ENCODE assay signal across 5 fruit fly cellular contexts in the genomic region with DNA sequence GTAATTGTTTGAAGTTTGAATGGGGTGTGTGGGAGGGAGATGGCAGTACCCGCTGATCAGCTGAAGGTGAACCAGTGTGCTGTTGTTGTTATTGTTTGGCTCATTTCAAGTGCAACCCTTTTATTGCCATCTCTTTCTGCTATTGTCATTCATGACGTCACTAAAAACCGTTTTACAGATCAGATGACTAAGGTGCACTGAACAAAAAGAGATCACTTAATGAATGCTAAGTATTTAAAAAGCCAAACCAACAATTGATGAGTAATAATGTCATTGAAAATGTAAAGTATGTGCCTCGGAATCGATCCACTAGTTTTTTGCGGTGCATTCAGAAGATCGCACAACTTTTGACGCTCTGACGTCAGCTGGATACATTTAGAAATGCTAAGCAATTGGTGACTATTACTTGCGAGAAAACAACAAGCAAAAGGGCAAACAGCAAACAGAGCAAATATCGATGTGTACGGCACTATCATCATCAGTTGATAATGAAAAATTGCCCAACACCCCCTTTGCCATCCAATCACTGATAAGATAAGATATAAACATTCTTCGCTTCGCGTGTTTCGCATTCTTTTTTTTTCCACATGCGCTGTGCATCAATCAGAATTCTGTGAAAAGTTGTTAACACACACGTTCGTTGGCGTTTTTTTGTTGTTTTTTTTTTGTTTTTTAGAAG.
TF ChIP-seq lines count a peak whose summit lies in the region.

No protein-coding gene starts in this region.

- no peak for TF ChIP-seq CTCF in whole organism, embryonic (GFP tag; optimal IDR thresholded peaks at IDR 0.05; lab: Kevin White, UChicago)

TF ChIP-seq in whole organism, adult, 20 proteins besides CTCF, POLR2A, EP300 and RAD21 (continues in another document):
- TF ChIP-seq toe (GFP tag; optimal IDR thresholded peaks at IDR 0.05; lab: Kevin White, UChicago) (peak; percentile 10), Clk (GFP tag; optimal IDR thresholded peaks at IDR 0.05; lab: Kevin White, UChicago) (peak; percentile 44), CG12768 (GFP tag; optimal IDR thresholded peaks at IDR 0.05; lab: Kevin White, UChicago) (no peak), pad (GFP tag; optimal IDR thresholded peaks at IDR 0.05; lab: Kevin White, UChicago) (peak; percentile 32), CG1620 (GFP tag; optimal IDR thresholded peaks at IDR 0.05; lab: Kevin White, UChicago) (peak; percentile 25), CG14711 (tag; optimal IDR thresholded peaks at IDR 0.05; lab: Kevin White, UChicago) (peak; percentile 71), Mnt (GFP tag; optimal IDR thresholded peaks at IDR 0.05; lab: Kevin White, UChicago) (peak; percentile 14), bab1 (GFP tag; optimal IDR thresholded peaks at IDR 0.05; lab: Kevin White, UChicago) (peak; percentile 67), Crg-1 (GFP tag; optimal IDR thresholded peaks at IDR 0.05; lab: Kevin White, UChicago) (no peak), ovo (GFP tag; optimal IDR thresholded peaks at IDR 0.05; lab: Kevin White, UChicago) (peak; percentile 26), CG7045 (GFP tag; optimal IDR thresholded peaks at IDR 0.05; lab: Kevin White, UChicago) (no peak), CG11617 (GFP tag; optimal IDR thresholded peaks at IDR 0.05; lab: Kevin White, UChicago) (peak; percentile 52), CG33017 (tag; optimal IDR thresholded peaks at IDR 0.05; lab: Kevin White, UChicago) (peak; percentile 71), Hr96 (GFP tag; optimal IDR thresholded peaks at IDR 0.05; lab: Kevin White, UChicago) (no peak), tj (GFP tag; optimal IDR thresholded peaks at IDR 0.05; lab: Kevin White, UChicago) (peak; percentile 35), CG5204 (GFP tag; optimal IDR thresholded peaks at IDR 0.05; lab: Kevin White, UChicago) (peak; percentile 43)

TF ChIP-seq in whole organism, embryonic, 481 proteins besides CTCF, POLR2A, EP300 and RAD21 (continues in another document):
- TF ChIP-seq pita (GFP tag; optimal IDR thresholded peaks at IDR 0.05; lab: Kevin White, UChicago) (no peak), Bteb2 (GFP tag; optimal IDR thresholded peaks at IDR 0.05; lab: Kevin White, UChicago) (peak; percentile 14), lilli (GFP tag; optimal IDR thresholded peaks at IDR 0.05; lab: Kevin White, UChicago) (peak; percentile 19), CG2202 (tag; optimal IDR thresholded peaks at IDR 0.05; lab: Kevin White, UChicago) (no peak), ash1 (GFP tag; optimal IDR thresholded peaks at IDR 0.05; lab: Kevin White, UChicago) (no peak), CG11247 (GFP tag; IDR thresholded peaks at IDR 0.05; lab: Robert Waterston, UW) (no peak), schlank (tag; optimal IDR thresholded peaks at IDR 0.05; lab: Kevin White, UChicago) (no peak), ttk (GFP tag; IDR thresholded peaks at IDR 0.05; lab: Robert Waterston, UW) (no peak), CG12769 (tag; optimal IDR thresholded peaks at IDR 0.05; lab: Kevin White, UChicago) (peak; percentile 50), phol (tag; optimal IDR thresholded peaks at IDR 0.05; lab: Kevin White, UChicago) (peak; percentile 4), Poxn (GFP tag; IDR thresholded peaks at IDR 0.05; lab: Robert Waterston, UW) (no peak), CG6791 (GFP tag; IDR thresholded peaks at IDR 0.05; lab: Robert Waterston, UW; ENCODE audit: partially characterized antibody) (no peak), da (GFP tag; optimal IDR thresholded peaks at IDR 0.05; lab: Kevin White, UChicago) (no peak), al (GFP tag; IDR thresholded peaks at IDR 0.05; lab: Robert Waterston, UW) (peak; percentile 37; the same call in 1 of the 2 replicates), gce (GFP tag; IDR thresholded peaks at IDR 0.05; lab: Robert Waterston, UW) (no peak), Tbp (GFP tag; optimal IDR thresholded peaks at IDR 0.05; lab: Kevin White, UChicago) (no peak), Nf-YC (tag; optimal IDR thresholded peaks at IDR 0.05; lab: Kevin White, UChicago) (no peak)

TF ChIP-seq in whole organism, prepupa, 60 proteins besides CTCF, POLR2A, EP300 and RAD21 (continues in another document):
- TF ChIP-seq Gug (GFP tag; IDR thresholded peaks at IDR 0.05; lab: Robert Waterston, UW) (peak; percentile 31; the same call in 1 of the 2 replicates), CG11902 (GFP tag; optimal IDR thresholded peaks at IDR 0.05; lab: Kevin White, UChicago) (peak; percentile 32), spab (GFP tag; optimal IDR thresholded peaks at IDR 0.05; lab: Kevin White, UChicago) (no peak), CG8119 (GFP tag; IDR thresholded peaks at IDR 0.05; lab: Robert Waterston, UW) (no peak; the same call in 2 of the 3 replicates), esn (GFP tag; optimal IDR thresholded peaks at IDR 0.05; lab: Kevin White, UChicago) (peak; percentile 75), svp (GFP tag; lab: Kevin White, UChicago) (peak; percentile 74), CG4318 (GFP tag; optimal IDR thresholded peaks at IDR 0.05; lab: Kevin White, UChicago) (no peak), dac (GFP tag; optimal IDR thresholded peaks at IDR 0.05; lab: Kevin White, UChicago) (no peak), fd85E (GFP tag; optimal IDR thresholded peaks at IDR 0.05; lab: Kevin White, UChicago) (no peak), eg (GFP tag; IDR thresholded peaks at IDR 0.05; lab: Robert Waterston, UW) (peak; percentile 66; the same call in 2 of the 3 replicates), CG11762 (GFP tag; optimal IDR thresholded peaks at IDR 0.05; lab: Kevin White, UChicago; ENCODE audit: insufficient read depth) (peak; percentile 29), Ets21C (GFP tag; optimal IDR thresholded peaks at IDR 0.05; lab: Kevin White, UChicago) (no peak), CG3032 (tag; optimal IDR thresholded peaks at IDR 0.05; lab: Kevin White, UChicago) (peak; percentile 28), CG6792 (GFP tag; optimal IDR thresholded peaks at IDR 0.05; lab: Kevin White, UChicago) (peak; percentile 54), topi (GFP tag; optimal IDR thresholded peaks at IDR 0.05; lab: Kevin White, UChicago) (peak; percentile 67), vri (GFP tag; optimal IDR thresholded peaks at IDR 0.05; lab: Kevin White, UChicago) (peak; percentile 47), CG32006 (GFP tag; optimal IDR thresholded peaks at IDR 0.05; lab: Kevin White, UChicago) (peak; percentile 49)

TF ChIP-seq in whole organism, pupa, 21 proteins besides CTCF, POLR2A, EP300 and RAD21 (continues in another document):
- TF ChIP-seq CG15710 (tag; optimal IDR thresholded peaks at IDR 0.05; lab: Kevin White, UChicago) (peak; percentile 21), D1 (tag; optimal IDR thresholded peaks at IDR 0.05; lab: Kevin White, UChicago) (no peak), Ets98B (GFP tag; IDR thresholded peaks at IDR 0.05; lab: Robert Waterston, UW) (peak; percentile 31; the same call in 1 of the 2 replicates), Pif1B (GFP tag; optimal IDR thresholded peaks at IDR 0.05; lab: Kevin White, UChicago) (peak; percentile 58), CG34367 (tag; optimal IDR thresholded peaks at IDR 0.05; lab: Kevin White, UChicago) (peak; percentile 33), CG8159 (tag; optimal IDR thresholded peaks at IDR 0.05; lab: Kevin White, UChicago) (peak; percentile 58), EcR (GFP tag; optimal IDR thresholded peaks at IDR 0.05; lab: Kevin White, UChicago) (no peak), CG10348 (GFP tag; IDR thresholded peaks at IDR 0.05; lab: Robert Waterston, UW) (no peak), fd96Ca (GFP tag; IDR thresholded peaks at IDR 0.05; lab: Robert Waterston, UW) (peak; percentile 48; the same call in 2 of the 3 replicates), CG4496 (GFP tag; IDR thresholded peaks at IDR 0.05; lab: Robert Waterston, UW) (peak; percentile 30; the same call in 1 of the 3 replicates), Snoo (tag; optimal IDR thresholded peaks at IDR 0.05; lab: Kevin White, UChicago) (peak; percentile 46), CG12605 (GFP tag; IDR thresholded peaks at IDR 0.05; lab: Robert Waterston, UW) (peak; percentile 25), CG9948 (tag; optimal IDR thresholded peaks at IDR 0.05; lab: Kevin White, UChicago) (peak; percentile 29), CG32121 (GFP tag; IDR thresholded peaks at IDR 0.05; lab: Robert Waterston, UW) (no peak), gl (tag; optimal IDR thresholded peaks at IDR 0.05; lab: Kevin White, UChicago) (no peak), CG17806 (tag; optimal IDR thresholded peaks at IDR 0.05; lab: Kevin White, UChicago) (peak; percentile 45), rn (GFP tag; IDR thresholded peaks at IDR 0.05; lab: Robert Waterston, UW) (0 out of 2 replicates have a peak, but pooled peaks have one; percentile 4), CG8301 (tag; optimal IDR thresholded peaks at IDR 0.05; lab: Kevin White, UChicago) (peak; percentile 48), CG13204 (GFP tag; optimal IDR thresholded peaks at IDR 0.05; lab: Kevin White, UChicago) (no peak)

TF ChIP-seq in whole organism, wandering third instar larva, 38 proteins besides CTCF, POLR2A, EP300 and RAD21:
- TF ChIP-seq tai (GFP tag; optimal IDR thresholded peaks at IDR 0.05; lab: Kevin White, UChicago) (peak; percentile 9), Jra (GFP tag; optimal IDR thresholded peaks at IDR 0.05; lab: Kevin White, UChicago) (peak; percentile 64), jim (GFP tag; optimal IDR thresholded peaks at IDR 0.05; lab: Kevin White, UChicago) (no peak), Hnf4 (GFP tag; optimal IDR thresholded peaks at IDR 0.05; lab: Kevin White, UChicago) (peak; percentile 0), sage (GFP tag; optimal IDR thresholded peaks at IDR 0.05; lab: Kevin White, UChicago) (no peak), Sp1 (GFP tag; optimal IDR thresholded peaks at IDR 0.05; lab: Kevin White, UChicago) (peak; percentile 16), CG32264 (GFP tag; optimal IDR thresholded peaks at IDR 0.05; lab: Kevin White, UChicago) (no peak), Vsx2 (GFP tag; optimal IDR thresholded peaks at IDR 0.05; lab: Kevin White, UChicago; ENCODE audit: partially characterized antibody) (no peak), Rel (GFP tag; optimal IDR thresholded peaks at IDR 0.05; lab: Kevin White, UChicago) (no peak), Rel (tag; optimal IDR thresholded peaks at IDR 0.05; lab: Kevin White, UChicago) (no peak), HLH106 (tag; optimal IDR thresholded peaks at IDR 0.05; lab: Kevin White, UChicago) (peak; percentile 48), ey (GFP tag; optimal IDR thresholded peaks at IDR 0.05; lab: Kevin White, UChicago) (peak; percentile 50), usp (GFP tag; optimal IDR thresholded peaks at IDR 0.05; lab: Kevin White, UChicago) (no peak), woc (GFP tag; optimal IDR thresholded peaks at IDR 0.05; lab: Kevin White, UChicago) (peak; percentile 22), h (GFP tag; optimal IDR thresholded peaks at IDR 0.05; lab: Kevin White, UChicago) (peak; percentile 55), rgr (GFP tag; optimal IDR thresholded peaks at IDR 0.05; lab: Kevin White, UChicago) (peak; percentile 68), OdsH (GFP tag; optimal IDR thresholded peaks at IDR 0.05; lab: Kevin White, UChicago) (peak; percentile 21), dmrt93B (GFP tag; optimal IDR thresholded peaks at IDR 0.05; lab: Kevin White, UChicago) (no peak), br (GFP tag; optimal IDR thresholded peaks at IDR 0.05; lab: Kevin White, UChicago) (peak; percentile 18), foxo (GFP tag; optimal IDR thresholded peaks at IDR 0.05; lab: Kevin White, UChicago) (peak in 1 of 2 experiments; percentile 65), fru (GFP tag; optimal IDR thresholded peaks at IDR 0.05; lab: Kevin White, UChicago) (peak; percentile 61)
